Worm (Caenorhabditis elegans) whole organism, L1 larva: ENCODE results near the gene rnp-2.

ENCODE experiments used
- alr-1 ChIP-seq: fragments of 200-800 bp; sonication (Bioruptor generic); optimal IDR thresholded peaks from 2 replicates; lab custom pipeline; 2018; ENCODE audit warnings: borderline replicate concordance, mild to moderate bottlenecking, missing genetic modification characterization, missing compliant biosample characterization
- ama-1 ChIP-seq: fragments of 150-350 bp; optimal IDR thresholded peaks from 2 replicates; lab custom pipeline; 2014
- ceh-82 ChIP-seq, 3 experiments: fragments of 150-350 bp in 1 of 3; sonication (generic microtip) in 2 of 3; optimal IDR thresholded peaks; 2 replicates each; lab custom pipeline; 2014 to 2017; ENCODE audit warnings: missing biosample characterization in 3 of 3, missing genetic modification characterization in 3 of 3
- ceh-90 ChIP-seq: sonication (generic microtip); optimal IDR thresholded peaks from 2 replicates; lab custom pipeline; 2016; ENCODE audit warnings: missing genetic modification characterization, missing compliant biosample characterization
- ces-1 ChIP-seq: fragments of 150-350 bp; optimal IDR thresholded peaks from 2 replicates; lab custom pipeline; 2014; ENCODE audit warnings: missing biosample characterization, missing genetic modification reagents, missing genetic modification characterization
- efl-3 ChIP-seq: fragments of 200-800 bp; sonication (Bioruptor generic); optimal IDR thresholded peaks from 2 replicates; lab custom pipeline; 2018; ENCODE audit warnings: mild to moderate bottlenecking, missing genetic modification characterization, missing compliant biosample characterization
- egl-13 ChIP-seq: sonication (generic microtip); optimal IDR thresholded peaks from 2 replicates; lab custom pipeline; 2016; ENCODE audit warnings: missing genotype, missing genetic modification reagents, missing genetic modification characterization, missing compliant biosample characterization
- egl-27 ChIP-seq, 2 experiments: fragments of 150-350 bp in 1 of 2; sonication (generic microtip); optimal IDR thresholded peaks; 3 replicates each; lab custom pipeline; 2017 to 2018; ENCODE audit warnings: missing biosample characterization in 2 of 2, missing genetic modification characterization in 2 of 2, missing genetic modification reagents in 2 of 2
- elt-3 ChIP-seq, 6 experiments: fragments of 150-350 bp in 1 of 6; sonication (generic microtip); optimal IDR thresholded peaks; 2 replicates each; lab custom pipeline; 2017 to 2018; ENCODE audit warnings: missing biosample characterization in 6 of 6, missing genetic modification characterization in 6 of 6, inconsistent platforms in 1 of 6
- ets-5 ChIP-seq: fragments of 200-800 bp; sonication (Bioruptor generic); IDR thresholded peaks from 2 replicates; pipeline ENCODE4 v1.3.6; 2022; ENCODE audit warnings: missing genetic modification characterization, missing compliant biosample characterization
- fkh-4 ChIP-seq: sonication (generic microtip); optimal IDR thresholded peaks from 2 replicates; lab custom pipeline; 2016; ENCODE audit warnings: missing compliant biosample characterization, missing genetic modification characterization, borderline replicate concordance
- fkh-8 ChIP-seq: sonication (generic microtip); optimal IDR thresholded peaks from 2 replicates; lab custom pipeline; 2016; ENCODE audit warnings: mild to moderate bottlenecking, missing genetic modification characterization, missing compliant biosample characterization
- fos-1 ChIP-seq: fragments of 150-350 bp; optimal IDR thresholded peaks from 2 replicates; lab custom pipeline; 2014; ENCODE audit warnings: missing biosample characterization, missing genetic modification characterization
- hlh-4 ChIP-seq: sonication (generic microtip); optimal IDR thresholded peaks from 2 replicates; lab custom pipeline; 2016; ENCODE audit warnings: mild to moderate bottlenecking, missing genetic modification characterization, missing compliant biosample characterization
- hpl-2 ChIP-seq: fragments of 150-350 bp; optimal IDR thresholded peaks from 2 replicates; lab custom pipeline; 2014; ENCODE audit warnings: missing biosample characterization, missing genetic modification reagents, missing genetic modification characterization
- isw-1 ChIP-seq: fragments of 200-800 bp; sonication (Bioruptor generic); IDR thresholded peaks from 2 replicates; pipeline ENCODE4 v1.3.6; 2022; ENCODE audit warnings: missing genetic modification characterization, missing compliant biosample characterization
- jun-1 ChIP-seq: fragments of 150-350 bp; optimal IDR thresholded peaks from 2 replicates; lab custom pipeline; 2014; ENCODE audit warnings: missing biosample characterization, missing genetic modification reagents, missing genetic modification characterization
- lin-13 ChIP-seq: fragments of 150-350 bp; optimal IDR thresholded peaks from 2 replicates; lab custom pipeline; 2014; ENCODE audit warnings: missing biosample characterization, missing genetic modification reagents, missing genetic modification characterization
- lin-14 ChIP-seq: fragments of 200-800 bp; sonication (Bioruptor generic); optimal IDR thresholded peaks from 2 replicates; lab custom pipeline; 2018; ENCODE audit warnings: mild to moderate bottlenecking, missing genetic modification characterization, moderate library complexity, missing compliant biosample characterization
- lin-15B ChIP-seq: fragments of 150-350 bp; sonication (generic microtip); optimal IDR thresholded peaks from 3 replicates; lab custom pipeline; 2014; ENCODE audit warnings: missing biosample characterization, missing genetic modification characterization
- lin-35 ChIP-seq, 2 experiments: fragments of 150-350 bp; optimal IDR thresholded peaks; 2 replicates each; lab custom pipeline; 2014; ENCODE audit warnings: missing biosample characterization in 2 of 2, missing genetic modification characterization in 2 of 2, missing genetic modification reagents in 2 of 2
- lsy-2 ChIP-seq, 2 experiments: fragments of 150-350 bp; optimal IDR thresholded peaks; 2 replicates each; lab custom pipeline; 2014; ENCODE audit warnings: missing biosample characterization in 2 of 2, missing genetic modification characterization in 2 of 2
- mef-2 ChIP-seq: fragments of 150-350 bp; optimal IDR thresholded peaks from 2 replicates; lab custom pipeline; 2014; ENCODE audit warnings: missing biosample characterization, missing genetic modification characterization
- mep-1 ChIP-seq: fragments of 150-350 bp; optimal IDR thresholded peaks from 2 replicates; lab custom pipeline; 2014; ENCODE audit warnings: missing biosample characterization, missing genetic modification characterization
- nhr-11 ChIP-seq: fragments of 150-350 bp; optimal IDR thresholded peaks from 2 replicates; lab custom pipeline; 2014; ENCODE audit warnings: missing biosample characterization, missing genetic modification characterization
- nhr-12 ChIP-seq: sonication (generic microtip); optimal IDR thresholded peaks from 2 replicates; lab custom pipeline; 2017; ENCODE audit warnings: missing biosample characterization, missing genetic modification characterization
- nhr-237 ChIP-seq: fragments of 150-350 bp; optimal IDR thresholded peaks from 2 replicates; lab custom pipeline; 2014; ENCODE audit warnings: missing biosample characterization, missing genetic modification characterization
- nhr-71 ChIP-seq: sonication (generic microtip); optimal IDR thresholded peaks from 2 replicates; lab custom pipeline; 2016; ENCODE audit warnings: mild to moderate bottlenecking, missing genetic modification characterization, moderate library complexity, missing compliant biosample characterization
- nhr-77 ChIP-seq: fragments of 150-350 bp; optimal IDR thresholded peaks from 2 replicates; lab custom pipeline; 2014; ENCODE audit warnings: missing biosample characterization, missing genetic modification characterization
- pax-3 ChIP-seq: fragments of 200-800 bp; sonication (Bioruptor generic); optimal IDR thresholded peaks from 2 replicates; lab custom pipeline; 2018; ENCODE audit warnings: mild to moderate bottlenecking, missing genetic modification characterization, moderate library complexity, missing compliant biosample characterization
- pqm-1 ChIP-seq: sonication (generic microtip); optimal IDR thresholded peaks from 3 replicates; lab custom pipeline; 2017; ENCODE audit warnings: missing biosample characterization, missing genetic modification characterization
- skn-1 ChIP-seq: fragments of 150-350 bp; optimal IDR thresholded peaks from 2 replicates; lab custom pipeline; 2014; ENCODE audit warnings: missing biosample characterization, missing genetic modification characterization
- sox-4 ChIP-seq: sonication (generic microtip); optimal IDR thresholded peaks from 2 replicates; lab custom pipeline; 2016; ENCODE audit warnings: missing genetic modification characterization, missing compliant biosample characterization
- sup-37 ChIP-seq: fragments of 200-800 bp; sonication (Bioruptor generic); optimal IDR thresholded peaks from 2 replicates; lab custom pipeline; 2018; ENCODE audit warnings: mild to moderate bottlenecking, missing genetic modification characterization, missing compliant biosample characterization
- tbx-2 ChIP-seq: sonication (generic microtip); optimal IDR thresholded peaks from 2 replicates; lab custom pipeline; 2016; ENCODE audit warnings: missing genetic modification characterization, missing compliant biosample characterization
- tlp-1 ChIP-seq: fragments of 150-350 bp; optimal IDR thresholded peaks from 2 replicates; lab custom pipeline; 2014; ENCODE audit warnings: missing biosample characterization, missing genetic modification characterization
- unc-30 ChIP-seq: sonication (generic microtip); optimal IDR thresholded peaks from 2 replicates; lab custom pipeline; 2017; ENCODE audit warnings: missing biosample characterization, missing genetic modification characterization
- unc-62 ChIP-seq: fragments of 150-350 bp; optimal IDR thresholded peaks from 2 replicates; lab custom pipeline; 2014; ENCODE audit warnings: missing biosample characterization, missing genetic modification reagents, missing genetic modification characterization
- unc-86 ChIP-seq: sonication (generic microtip); optimal IDR thresholded peaks from 2 replicates; lab custom pipeline; 2016; ENCODE audit warnings: missing genetic modification characterization, missing compliant biosample characterization
- unc-98 ChIP-seq: fragments of 200-800 bp; sonication (Bioruptor generic); IDR thresholded peaks from 2 replicates; pipeline ENCODE4 v1.3.6; 2022; ENCODE audit warnings: missing genetic modification characterization, missing compliant biosample characterization
- vab-15 ChIP-seq: sonication (generic microtip); optimal IDR thresholded peaks from 2 replicates; lab custom pipeline; 2017; ENCODE audit warnings: missing genotype, mild to moderate bottlenecking, missing genetic modification characterization, missing compliant biosample characterization
- zag-1 ChIP-seq: fragments of 150-350 bp; optimal IDR thresholded peaks from 2 replicates; lab custom pipeline; 2014; ENCODE audit warnings: missing biosample characterization, missing genetic modification characterization
- zip-4 ChIP-seq: fragments of 200-800 bp; sonication (Bioruptor generic); optimal IDR thresholded peaks from 2 replicates; lab custom pipeline; 2018; ENCODE audit warnings: mild to moderate bottlenecking, missing genetic modification characterization, moderate library complexity, missing compliant biosample characterization
- ztf-11 ChIP-seq, 2 experiments: sonication (generic microtip); optimal IDR thresholded peaks; 2 replicates each; lab custom pipeline; 2016 to 2017; ENCODE audit warnings: missing genetic modification characterization in 2 of 2, missing biosample characterization in 1 of 2, missing compliant biosample characterization in 1 of 2

The rnp-2 gene

DNA sequence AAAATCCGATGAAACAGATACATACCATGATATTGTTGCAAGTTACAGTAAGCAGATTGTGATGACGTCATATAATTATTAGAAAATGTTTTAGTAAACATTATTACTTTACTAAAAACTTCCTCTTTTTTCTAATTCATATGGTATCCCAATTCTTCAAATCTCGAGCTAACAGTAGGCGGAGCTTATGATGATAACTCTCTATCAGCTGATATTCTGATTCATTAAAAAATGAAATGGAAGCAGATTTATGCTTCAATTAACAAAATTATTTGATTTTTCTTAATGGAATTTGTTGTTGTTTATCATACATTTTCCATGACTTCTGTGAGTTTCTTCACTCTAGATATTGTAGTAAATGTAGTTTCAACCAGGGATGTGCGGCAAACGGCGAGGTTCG, 32.4 kb downstream of the rnp-2 start, which contains the start of gene pax-2:
pax-2 (minus strand) TSS at position 101 of the 400 bp plus-strand sequence.
- TF ChIP-seq fkh-8 (peak; percentile 21), nhr-237 (no peak)

- no peak for TF ChIP-seq ces-1 (GFP tag; lab: Kevin White, UChicago)
- no peak for TF ChIP-seq nhr-237
- TF ChIP-seq tbx-2 (tag; lab: Kevin White, UChicago): no peak
- TF ChIP-seq unc-62 (GFP tag; lab: Kevin White, UChicago): no peak
- no peak for TF ChIP-seq nhr-77
- TF ChIP-seq sup-37 (GFP tag; lab: Kevin White, UChicago): no peak
- no peak for TF ChIP-seq lin-35 (GFP tag; optimal IDR thresholded peaks at IDR 0.05; lab: Kevin White, UChicago)
- TF ChIP-seq ama-1: no peak
- TF ChIP-seq pqm-1 (tag; lab: Kevin White, UChicago): no peak
- TF ChIP-seq nhr-11 (tag; lab: Kevin White, UChicago): no peak
- TF ChIP-seq nhr-12 (tag; lab: Kevin White, UChicago): no peak
- no peak for TF ChIP-seq unc-98 (GFP tag; lab: Robert Waterston, UW)
- no peak for TF ChIP-seq hlh-4 (tag; lab: Kevin White, UChicago)
- no peak for TF ChIP-seq hpl-2 (GFP tag; lab: Kevin White, UChicago)
- TF ChIP-seq tlp-1 (tag; lab: Kevin White, UChicago): no peak
These were observed 35.2 kb downstream of the rnp-2 start, which contains the start of gene osgn-1 for ce11 chrIV:4207088-4207487. Gene osgn-1 (plus strand): TSS chrIV:4207388.

ce11 chrIV:4209084-4209483, 37.2 kb downstream of the rnp-2 start:
- TF ChIP-seq mep-1 (tag; lab: Kevin White, UChicago): no peak
- peak; percentile 16 for TF ChIP-seq skn-1 (tag; lab: Kevin White, UChicago)

DNA sequence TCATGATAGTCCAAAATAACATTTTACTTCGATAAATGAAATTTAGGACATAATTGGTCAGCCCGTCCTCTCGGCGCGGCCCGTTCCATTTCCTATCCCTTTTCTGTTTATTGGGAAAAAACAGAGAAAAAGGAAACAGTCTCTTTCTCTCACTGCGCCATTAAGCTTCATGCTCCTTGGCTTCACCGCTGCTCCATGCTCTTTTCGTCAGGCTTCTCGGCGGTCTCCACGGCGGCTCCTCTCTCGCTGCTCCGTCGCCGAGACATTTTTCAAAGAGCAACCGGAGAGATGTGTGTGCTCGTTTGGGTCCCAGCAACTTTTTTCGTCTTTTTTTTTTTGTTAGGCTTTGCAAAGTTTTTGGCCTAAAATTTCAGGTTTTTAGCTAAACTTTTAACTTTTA, 39.0 kb downstream of the rnp-2 start:
- TF ChIP-seq ama-1 (no peak), lin-14 (GFP tag; lab: Kevin White, UChicago) (peak; percentile 60), ceh-82 (tag; optimal IDR thresholded peaks at IDR 0.05; lab: Kevin White, UChicago) (peak in 1 of 3 experiments; percentile 7), alr-1 (tag; lab: Kevin White, UChicago) (no peak), egl-27 (tag; optimal IDR thresholded peaks at IDR 0.05; lab: Kevin White, UChicago) (no peak), jun-1 (tag; lab: Kevin White, UChicago) (no peak), fkh-8 (peak; percentile 25), unc-86 (tag; lab: Kevin White, UChicago) (no peak), tbx-2 (tag; lab: Kevin White, UChicago) (no peak), sox-4 (no peak), lin-15B (no peak), elt-3 (tag; optimal IDR thresholded peaks at IDR 0.05; lab: Kevin White, UChicago) (no peak), unc-30 (tag; lab: Kevin White, UChicago) (no peak), skn-1 (tag; lab: Kevin White, UChicago) (peak; percentile 13), nhr-77 (no peak), pax-3 (tag; lab: Kevin White, UChicago) (no peak), lsy-2 (tag; optimal IDR thresholded peaks at IDR 0.05; lab: Kevin White, UChicago) (no peak), unc-98 (GFP tag; lab: Robert Waterston, UW) (no peak), zag-1 (tag; lab: Kevin White, UChicago) (no peak), zip-4 (GFP tag; lab: Kevin White, UChicago) (no peak), isw-1 (GFP tag; lab: Robert Waterston, UW) (no peak), ztf-11 (tag; optimal IDR thresholded peaks at IDR 0.05; lab: Kevin White, UChicago) (no peak), egl-13 (tag; lab: Kevin White, UChicago) (no peak), fos-1 (no peak), ces-1 (GFP tag; lab: Kevin White, UChicago) (no peak), ets-5 (GFP tag; lab: Robert Waterston, UW) (no peak), vab-15 (no peak), fkh-4 (no peak), mef-2 (tag; lab: Kevin White, UChicago) (no peak), lin-13 (GFP tag; lab: Kevin White, UChicago) (no peak), nhr-71 (tag; lab: Kevin White, UChicago) (peak; percentile 4), efl-3 (no peak), ceh-90 (tag; lab: Kevin White, UChicago) (no peak)
- TF ChIP-seq, all 84 proteins: peak for 5
